Fruit fly (Drosophila melanogaster) whole organism, pupa: ENCODE data around the gene CG32270.
A peak's percentile ranks its signal among the peaks of the same experiment; 100 is the strongest.

Experiments used
- CG10348 ChIP-seq: fragments of 200-800 bp; sonication (Bioruptor generic); IDR thresholded peaks from 2 replicates; pipeline ENCODE4 v1.3.6; 2022; ENCODE audit warnings: missing biosample characterization, missing genetic modification characterization
- CG12605 ChIP-seq: fragments of 200-800 bp; sonication (Bioruptor generic); IDR thresholded peaks from 2 replicates; pipeline ENCODE4 v1.3.6; 2022; ENCODE audit warnings: missing biosample characterization, missing genetic modification characterization
- CG13204 ChIP-seq: fragments of 200-800 bp; sonication (Bioruptor generic); optimal IDR thresholded peaks from 2 replicates; lab custom pipeline; 2018; ENCODE audit warnings: missing biosample characterization, mild to moderate bottlenecking, missing genetic modification characterization, moderate library complexity
- CG14655 ChIP-seq: fragments of 200-800 bp; sonication (Bioruptor generic); optimal IDR thresholded peaks from 3 replicates; lab custom pipeline; 2017; ENCODE audit warnings: mild to moderate bottlenecking, missing biosample characterization, missing genetic modification reagents, missing genetic modification characterization
- CG15710 ChIP-seq: fragments of 200-800 bp; sonication (Bioruptor generic); optimal IDR thresholded peaks from 2 replicates; lab custom pipeline; 2018; ENCODE audit warnings: missing biosample characterization, mild to moderate bottlenecking, missing genetic modification characterization, moderate library complexity
- CG17806 ChIP-seq: fragments of 200-800 bp; sonication (Bioruptor generic); optimal IDR thresholded peaks from 2 replicates; lab custom pipeline; 2018; ENCODE audit warnings: missing biosample characterization, mild to moderate bottlenecking, missing genetic modification characterization, moderate library complexity
- CG32121 ChIP-seq: fragments of 200-800 bp; sonication (Bioruptor generic); IDR thresholded peaks from 2 replicates; pipeline ENCODE4 v1.3.6; 2022; ENCODE audit warnings: missing biosample characterization, missing genetic modification characterization
- CG34367 ChIP-seq: fragments of 200-800 bp; sonication (Bioruptor generic); optimal IDR thresholded peaks from 2 replicates; lab custom pipeline; 2018; ENCODE audit warnings: missing biosample characterization, mild to moderate bottlenecking, missing genetic modification characterization
- CG4496 ChIP-seq: fragments of 200-800 bp; sonication (Bioruptor generic); IDR thresholded peaks from 3 replicates; pipeline ENCODE4 v1.3.6; 2022; ENCODE audit warnings: missing biosample characterization, missing genetic modification characterization
- CG8159 ChIP-seq: fragments of 200-800 bp; sonication (Bioruptor generic); optimal IDR thresholded peaks from 3 replicates; lab custom pipeline; 2018; ENCODE audit warnings: missing biosample characterization, mild to moderate bottlenecking, missing genetic modification characterization, moderate library complexity
- CG8301 ChIP-seq: fragments of 200-800 bp; sonication (Bioruptor generic); optimal IDR thresholded peaks from 2 replicates; lab custom pipeline; 2018; ENCODE audit warnings: missing biosample characterization, mild to moderate bottlenecking, missing genetic modification characterization
- CG9948 ChIP-seq: fragments of 200-800 bp; sonication (Bioruptor generic); optimal IDR thresholded peaks from 2 replicates; lab custom pipeline; 2018; ENCODE audit warnings: missing biosample characterization, mild to moderate bottlenecking, missing genetic modification characterization, moderate library complexity
- D1 ChIP-seq: fragments of 200-800 bp; sonication (Bioruptor generic); optimal IDR thresholded peaks from 2 replicates; lab custom pipeline; 2018; ENCODE audit warnings: missing biosample characterization, mild to moderate bottlenecking, missing genetic modification characterization, moderate library complexity
- EcR ChIP-seq: fragments of 200-800 bp; sonication (Bioruptor generic); optimal IDR thresholded peaks from 3 replicates; lab custom pipeline; 2019; ENCODE audit warnings: missing biosample characterization, missing genetic modification characterization, mild to moderate bottlenecking, moderate library complexity, missing genetic modification reagents
- Ets98B ChIP-seq: fragments of 200-800 bp; sonication (Bioruptor generic); IDR thresholded peaks from 2 replicates; pipeline ENCODE4 v1.3.6; 2022; ENCODE audit warnings: missing biosample characterization, missing genetic modification characterization
- Pif1A ChIP-seq: fragments of 200-800 bp; sonication (Bioruptor generic); optimal IDR thresholded peaks from 3 replicates; lab custom pipeline; 2016; ENCODE audit warnings: missing biosample characterization, missing genetic modification characterization
- Pif1B ChIP-seq: fragments of 200-800 bp; sonication (Bioruptor generic); optimal IDR thresholded peaks from 3 replicates; lab custom pipeline; 2016; ENCODE audit warnings: missing biosample characterization, missing genetic modification characterization
- Snoo ChIP-seq: fragments of 200-800 bp; sonication (Bioruptor generic); optimal IDR thresholded peaks from 3 replicates; lab custom pipeline; 2017; ENCODE audit warnings: missing biosample characterization, mild to moderate bottlenecking, missing genetic modification characterization, inconsistent platforms
- fd96Ca ChIP-seq: fragments of 200-800 bp; sonication (Bioruptor generic); IDR thresholded peaks from 3 replicates; pipeline ENCODE4 v1.3.6; 2022; ENCODE audit warnings: missing biosample characterization, missing genetic modification characterization
- gl ChIP-seq: fragments of 200-800 bp; sonication (Bioruptor generic); optimal IDR thresholded peaks from 2 replicates; lab custom pipeline; 2018; ENCODE audit warnings: missing biosample characterization, mild to moderate bottlenecking, missing genetic modification characterization
- rn ChIP-seq: fragments of 200-800 bp; sonication (Bioruptor generic); IDR thresholded peaks from 2 replicates; pipeline ENCODE4 v1.3.6; 2022; ENCODE audit warnings: missing biosample characterization, missing genetic modification characterization

CG32270 gene

dm6 chr3L:3239785-3240596 lies 31.2 kb upstream of the CG32270 start:
- TF ChIP-seq CG4496 (GFP tag; lab: Robert Waterston, UW), result 0 out of 3 replicates have a peak, but pooled peaks have one; percentile 5
- peak; percentile 60 for TF ChIP-seq CG15710 (tag; lab: Kevin White, UChicago)
- TF ChIP-seq Pif1B (GFP tag; lab: Kevin White, UChicago), result peak; percentile 68
- TF ChIP-seq CG9948 (tag; lab: Kevin White, UChicago), result peak; percentile 66
- TF ChIP-seq CG34367 (tag; lab: Kevin White, UChicago), result peak; percentile 83
- TF ChIP-seq CG12605 (GFP tag; lab: Robert Waterston, UW), result no peak
- peak; percentile 94 for TF ChIP-seq EcR (GFP tag; lab: Kevin White, UChicago)
- peak; percentile 46 for TF ChIP-seq Snoo
- no peak for TF ChIP-seq CG13204
- TF ChIP-seq D1, result peak; percentile 40

- TF ChIP-seq gl (tag; lab: Kevin White, UChicago) (peak; percentile 26), CG8159 (peak; percentile 8), CG4496 (GFP tag; lab: Robert Waterston, UW) (peak; percentile 39; the same call in 1 of the 3 replicates), CG32121 (GFP tag; lab: Robert Waterston, UW) (no peak)
- TF ChIP-seq, all 21 proteins: peak for 3
Observed at dm6 chr3L:3239033-3239752, 30.4 kb upstream of the CG32270 start, which contains the start of gene CG17746. Gene CG17746 (minus strand): TSS chr3L:3239578.

- peak; percentile 45 for TF ChIP-seq EcR (GFP tag; lab: Kevin White, UChicago)
- TF ChIP-seq CG14655 (GFP tag; lab: Kevin White, UChicago), result no peak
Observed at dm6 chr3L:3236319-3236718, 27.5 kb upstream of the CG32270 start.

- TF ChIP-seq fd96Ca (no peak), rn (GFP tag; lab: Robert Waterston, UW) (no peak), Ets98B (GFP tag; lab: Robert Waterston, UW) (peak; percentile 4; the same call in 1 of the 2 replicates), CG32121 (GFP tag; lab: Robert Waterston, UW) (0 out of 2 replicates have a peak, but pooled peaks have one; percentile 0), CG34367 (tag; lab: Kevin White, UChicago) (no peak), CG17806 (tag; lab: Kevin White, UChicago) (no peak), gl (tag; lab: Kevin White, UChicago) (no peak)
Observed at dm6 chr3L:3226458-3226783, 17.6 kb upstream of the CG32270 start.

dm6 chr3L:3225769-3226457 lies 17.1 kb upstream of the CG32270 start:
- TF ChIP-seq rn (GFP tag; lab: Robert Waterston, UW) (0 out of 2 replicates have a peak, but pooled peaks have one; percentile 8), CG17806 (tag; lab: Kevin White, UChicago) (peak; percentile 22), Pif1B (GFP tag; lab: Kevin White, UChicago) (no peak), CG34367 (tag; lab: Kevin White, UChicago) (peak; percentile 19), gl (tag; lab: Kevin White, UChicago) (peak; percentile 62), CG8301 (tag; lab: Kevin White, UChicago) (peak; percentile 16), Snoo (no peak), EcR (GFP tag; lab: Kevin White, UChicago) (peak; percentile 53), CG4496 (GFP tag; lab: Robert Waterston, UW) (peak; percentile 58), fd96Ca (peak; percentile 76; the same call in 2 of the 3 replicates), CG8159 (no peak), CG14655 (GFP tag; lab: Kevin White, UChicago) (peak; percentile 52), CG12605 (GFP tag; lab: Robert Waterston, UW) (peak; percentile 59), CG13204 (peak; percentile 63), CG10348 (GFP tag; lab: Robert Waterston, UW) (no peak), CG32121 (GFP tag; lab: Robert Waterston, UW) (peak; percentile 50; the same call in 1 of the 2 replicates), CG9948 (tag; lab: Kevin White, UChicago) (no peak), Ets98B (GFP tag; lab: Robert Waterston, UW) (peak; percentile 65), CG15710 (tag; lab: Kevin White, UChicago) (peak; percentile 42), Pif1A (GFP tag; lab: Kevin White, UChicago) (no peak), D1 (no peak)
